Worm (Caenorhabditis elegans) whole organism, early embryonic: Measurements from ENCODE around the gene T19D12.2.

Source experiments
- B0310.2 ChIP-seq: sonication (generic microtip); optimal IDR thresholded peaks from 2 replicates; lab custom pipeline; 2016; ENCODE audit warnings: mild to moderate bottlenecking, missing genetic modification characterization, missing compliant biosample characterization
- F13C5.2 ChIP-seq: sonication (generic microtip); optimal IDR thresholded peaks from 2 replicates; lab custom pipeline; 2017; ENCODE audit warnings: mild to moderate bottlenecking, missing genetic modification characterization, inconsistent platforms, missing compliant biosample characterization
- aly-1 ChIP-seq: sonication (generic microtip); optimal IDR thresholded peaks from 2 replicates; lab custom pipeline; 2016; ENCODE audit warnings: missing genetic modification characterization, missing compliant biosample characterization
- ama-1 ChIP-seq: fragments of 150-350 bp; optimal IDR thresholded peaks from 2 replicates; lab custom pipeline; 2014
- ceh-13 ChIP-seq: fragments of 200-800 bp; sonication (Bioruptor generic); optimal IDR thresholded peaks from 2 replicates; lab custom pipeline; 2018; ENCODE audit warnings: mild to moderate bottlenecking, missing genetic modification characterization, missing compliant biosample characterization
- ceh-36 ChIP-seq: sonication (generic microtip); optimal IDR thresholded peaks from 2 replicates; lab custom pipeline; 2016; ENCODE audit warnings: missing genetic modification characterization, inconsistent platforms, missing compliant biosample characterization
- ets-7 ChIP-seq: sonication (generic microtip); optimal IDR thresholded peaks from 2 replicates; lab custom pipeline; 2016; ENCODE audit warnings: missing genotype, missing genetic modification characterization, missing compliant biosample characterization
- flt-1 ChIP-seq: fragments of 200-800 bp; sonication (Bioruptor generic); IDR thresholded peaks from 2 replicates; pipeline ENCODE4 v1.3.6; 2022; ENCODE audit warnings: missing genetic modification characterization, missing compliant biosample characterization
- hmbx-1 ChIP-seq: sonication (generic microtip); optimal IDR thresholded peaks from 2 replicates; lab custom pipeline; 2016; ENCODE audit warnings: mild to moderate bottlenecking, missing genetic modification characterization, missing compliant biosample characterization
- hmg-4 ChIP-seq: fragments of 200-800 bp; sonication (Bioruptor generic); optimal IDR thresholded peaks from 2 replicates; lab custom pipeline; 2018; ENCODE audit warnings: mild to moderate bottlenecking, missing genetic modification characterization, missing compliant biosample characterization
- hnd-1 ChIP-seq: sonication (generic microtip); optimal IDR thresholded peaks from 2 replicates; lab custom pipeline; 2016; ENCODE audit warnings: missing genetic modification characterization, missing compliant biosample characterization
- pes-1 ChIP-seq: fragments of 200-800 bp; sonication (Bioruptor generic); IDR thresholded peaks from 2 replicates; pipeline ENCODE4 v1.3.6; 2022; ENCODE audit warnings: missing genetic modification reagents, missing genetic modification characterization, missing compliant biosample characterization
- scrt-1 ChIP-seq: fragments of 200-800 bp; sonication (Bioruptor generic); IDR thresholded peaks from 2 replicates; pipeline ENCODE4 v1.3.6; 2022; ENCODE audit warnings: missing genetic modification characterization, missing compliant biosample characterization
- sea-1 ChIP-seq: fragments of 200-800 bp; sonication (Bioruptor generic); conservative IDR thresholded peaks from 2 replicates; pipeline ENCODE4 v1.3.6; 2022; ENCODE audit warnings: missing genetic modification characterization, missing compliant biosample characterization
- tbx-11 ChIP-seq: fragments of 200-800 bp; sonication (Bioruptor generic); IDR thresholded peaks from 2 replicates; pipeline ENCODE4 v1.3.6; 2022; ENCODE audit warnings: missing genetic modification characterization, missing compliant biosample characterization
- tbx-37 ChIP-seq: fragments of 200-800 bp; sonication (Bioruptor generic); conservative IDR thresholded peaks from 2 replicates; pipeline ENCODE4 v1.3.6; 2022; ENCODE audit warnings: missing genetic modification reagents, missing genetic modification characterization, missing compliant biosample characterization
- tra-4 ChIP-seq: sonication (generic microtip); optimal IDR thresholded peaks from 2 replicates; lab custom pipeline; 2017; ENCODE audit warnings: missing genetic modification characterization, missing compliant biosample characterization

T19D12.2 gene

DNA sequence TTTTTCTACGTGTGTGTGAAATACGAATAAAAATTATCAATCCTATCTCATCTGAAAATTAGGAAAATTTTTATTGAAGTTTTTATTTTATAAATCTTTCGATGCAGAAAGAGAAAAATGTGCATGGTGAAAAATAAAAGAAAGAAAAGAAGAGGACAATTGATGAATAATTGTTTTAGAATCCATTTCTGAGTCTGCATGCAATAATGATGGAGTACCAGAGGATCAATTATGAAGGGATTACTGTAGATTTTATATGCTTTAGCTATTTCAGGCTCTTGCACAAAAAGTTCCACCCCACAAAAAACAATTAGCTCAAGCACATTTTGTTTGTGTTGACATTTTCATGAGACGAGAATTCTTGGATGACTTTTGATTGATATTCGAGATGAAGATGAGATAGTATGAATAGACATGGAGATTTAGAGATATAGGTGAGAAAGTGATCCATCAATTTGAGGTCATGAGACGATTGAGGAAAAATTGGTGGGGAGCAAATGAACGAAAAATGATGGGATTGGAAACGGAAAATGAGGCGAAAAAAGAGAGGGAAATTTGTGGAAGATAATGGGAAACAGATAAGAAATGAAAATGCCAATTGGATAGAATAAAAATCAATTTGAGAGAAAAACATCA is 44.6 kb downstream of the T19D12.2 start, which contains the start of gene rpy-1:
TSS of gene rpy-1 (minus strand) at position 51 of the 636 bp plus-strand sequence.
- TF ChIP-seq flt-1 (GFP tag; lab: Robert Waterston, UW) (no peak), pes-1 (GFP tag; lab: Robert Waterston, UW) (no peak), ceh-36 (no peak), ceh-13 (no peak), hmbx-1 (tag; lab: Kevin White, UChicago) (no peak), ama-1 (lab: Kevin White, UChicago) (no peak), sea-1 (GFP tag; lab: Robert Waterston, UW) (no peak), ets-7 (no peak), scrt-1 (GFP tag; lab: Robert Waterston, UW) (no peak), hnd-1 (no peak), tra-4 (no peak), B0310.2 (no peak), F13C5.2 (tag; lab: Kevin White, UChicago) (no peak), tbx-11 (no peak), hmg-4 (GFP tag; lab: Kevin White, UChicago) (no peak)

ce11 chrII:6706552-6707091 is 45.5 kb downstream of the T19D12.2 start:
- TF ChIP-seq tbx-11 (no peak), ceh-13 (no peak), pes-1 (GFP tag; lab: Robert Waterston, UW) (no peak), flt-1 (GFP tag; lab: Robert Waterston, UW) (no peak), hmbx-1 (tag; lab: Kevin White, UChicago) (no peak), sea-1 (GFP tag; lab: Robert Waterston, UW) (no peak), ceh-36 (no peak), scrt-1 (GFP tag; lab: Robert Waterston, UW) (no peak)

ce11 chrII:6707496-6708260 is 46.5 kb downstream of the T19D12.2 start:
- TF ChIP-seq tbx-11 (no peak), aly-1 (tag; lab: Kevin White, UChicago) (no peak), tra-4 (no peak), pes-1 (GFP tag; lab: Robert Waterston, UW) (no peak), flt-1 (GFP tag; lab: Robert Waterston, UW) (no peak), hnd-1 (no peak), ceh-13 (no peak), ceh-36 (no peak), hmbx-1 (tag; lab: Kevin White, UChicago) (no peak), ets-7 (no peak), F13C5.2 (tag; lab: Kevin White, UChicago) (no peak), sea-1 (GFP tag; lab: Robert Waterston, UW) (no peak), scrt-1 (GFP tag; lab: Robert Waterston, UW) (no peak)

ce11 chrII:6708980-6709379 is 47.8 kb downstream of the T19D12.2 start:
- TF ChIP-seq ama-1 (lab: Kevin White, UChicago) = no peak
- TF ChIP-seq pes-1 (GFP tag; lab: Robert Waterston, UW) = no peak
- no peak for TF ChIP-seq ceh-13
- no peak for TF ChIP-seq tbx-37 (GFP tag; lab: Robert Waterston, UW)
- TF ChIP-seq ceh-36 = no peak
- no peak for TF ChIP-seq sea-1 (GFP tag; lab: Robert Waterston, UW)
- no peak for TF ChIP-seq hmbx-1 (tag; lab: Kevin White, UChicago)

DNA sequence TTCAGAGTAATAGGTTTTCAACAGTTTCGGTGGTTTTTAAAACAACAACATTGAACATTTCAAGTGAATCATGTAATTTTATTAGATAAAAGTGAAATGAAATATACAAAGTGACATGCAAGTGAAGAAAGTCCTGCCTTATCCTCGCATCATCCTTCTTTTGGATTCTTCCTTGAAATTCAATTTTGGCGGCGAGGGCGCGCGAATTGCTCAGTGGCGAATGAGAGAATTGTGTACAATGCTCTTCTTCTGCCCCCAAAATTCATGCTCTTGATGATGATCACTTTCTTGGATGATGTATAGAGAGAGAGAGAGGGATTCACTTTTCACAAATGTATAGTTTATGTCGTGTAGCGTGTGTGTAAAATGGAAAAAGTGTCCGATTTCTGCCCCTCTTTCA is 48.5 kb downstream of the T19D12.2 start:
- no peak for TF ChIP-seq tra-4
- no peak for TF ChIP-seq hmbx-1 (tag; lab: Kevin White, UChicago)
- TF ChIP-seq ceh-13 = no peak
- TF ChIP-seq scrt-1 (GFP tag; lab: Robert Waterston, UW) = no peak
- no peak for TF ChIP-seq ceh-36
- TF ChIP-seq aly-1 (tag; lab: Kevin White, UChicago) = no peak

DNA sequence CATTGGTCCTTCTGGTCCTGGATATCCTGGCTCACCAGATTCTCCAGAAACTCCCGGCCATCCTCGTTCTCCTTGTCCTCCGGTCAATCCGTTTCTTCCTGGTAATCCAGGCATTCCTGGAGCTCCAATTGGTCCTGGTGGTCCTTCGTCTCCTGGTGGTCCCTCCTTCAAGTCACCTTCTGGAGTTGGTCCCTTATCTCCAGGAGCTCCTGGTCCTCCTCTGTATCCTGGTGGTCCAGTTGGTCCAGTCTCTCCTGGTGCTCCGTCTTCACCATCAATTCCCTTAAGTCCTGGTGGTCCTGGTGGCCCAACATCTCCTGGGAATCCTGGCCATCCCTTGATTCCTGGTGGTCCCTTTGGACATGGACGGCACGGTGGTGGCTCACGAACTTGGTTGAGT is 49.5 kb downstream of the T19D12.2 start:
- TF ChIP-seq hnd-1 (no peak), hmbx-1 (tag; lab: Kevin White, UChicago) (no peak), ceh-13 (no peak), aly-1 (tag; lab: Kevin White, UChicago) (peak; percentile 4), tra-4 (no peak), ceh-36 (peak; percentile 9)

DNA sequence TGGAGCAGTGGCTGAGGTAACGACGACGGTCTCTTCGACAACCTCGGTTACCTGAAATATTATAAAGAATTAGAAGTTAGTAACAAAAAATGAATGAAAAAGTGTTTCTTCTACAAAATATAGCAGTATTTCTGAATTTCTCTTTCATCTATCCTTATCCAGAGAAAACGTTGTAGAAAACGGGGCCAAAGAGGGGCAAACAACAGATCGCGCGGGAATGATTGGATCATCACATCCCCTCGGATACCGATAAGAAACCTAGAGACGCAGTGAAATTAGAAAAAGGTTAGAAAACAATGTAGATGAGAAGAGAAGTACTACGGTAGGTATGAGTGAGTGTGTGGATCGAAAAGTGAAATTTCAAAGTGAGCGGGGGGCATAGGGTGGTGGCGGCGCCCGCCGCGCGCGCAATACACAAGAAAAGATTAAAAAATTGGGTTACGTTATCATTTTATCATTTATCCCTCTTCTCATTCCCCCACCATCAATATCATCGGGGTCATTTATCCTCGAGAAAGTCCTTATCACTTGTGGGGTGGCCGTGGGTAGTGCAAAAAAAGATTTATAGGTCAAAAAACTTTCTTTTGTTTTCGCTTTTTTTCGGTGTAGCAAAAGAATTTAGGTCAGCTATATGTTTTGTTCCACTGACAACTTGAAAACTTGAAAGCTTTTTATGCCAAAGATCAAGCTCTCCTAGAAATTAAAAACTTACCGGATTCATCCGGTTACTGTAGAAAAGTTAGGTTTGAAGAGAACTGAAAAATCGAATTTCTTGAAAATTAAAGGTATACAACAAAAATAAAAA is 51.2 kb downstream of the T19D12.2 start, which contains the start of the genes dpy-10 and T14B4.19:
TSS of gene dpy-10 (minus strand) at position 51 of the 805 bp plus-strand sequence.
TSS of gene T14B4.19 (minus strand) at position 755 of the 805 bp plus-strand sequence.
- TF ChIP-seq scrt-1 (GFP tag; lab: Robert Waterston, UW) (no peak), ceh-36 (peak; percentile 19), pes-1 (GFP tag; lab: Robert Waterston, UW) (no peak)
